Worm (Caenorhabditis elegans) whole organism, late embryonic: ENCODE measurements around the gene cpl-1.

ENCODE experiments used
- ceh-14 ChIP-seq: sonication (generic microtip); optimal IDR thresholded peaks from 2 replicates; lab custom pipeline; 2016; ENCODE audit warnings: missing genotype, missing genetic modification characterization, missing compliant biosample characterization
- ceh-19 ChIP-seq: fragments of 200-800 bp; sonication (Bioruptor generic); optimal IDR thresholded peaks from 2 replicates; lab custom pipeline; 2018; ENCODE audit warnings: mild to moderate bottlenecking, missing genetic modification characterization, missing compliant biosample characterization
- ceh-48 ChIP-seq: sonication (generic microtip); optimal IDR thresholded peaks from 2 replicates; lab custom pipeline; 2016; ENCODE audit warnings: missing genetic modification characterization, inconsistent platforms, missing compliant biosample characterization
- dmd-4 ChIP-seq: sonication (generic microtip); optimal IDR thresholded peaks from 2 replicates; lab custom pipeline; 2016; ENCODE audit warnings: borderline replicate concordance, missing genetic modification characterization, missing compliant biosample characterization
- dve-1 ChIP-seq: sonication (generic microtip); optimal IDR thresholded peaks from 2 replicates; lab custom pipeline; 2017; ENCODE audit warnings: antibody characterized with exemption, mild to moderate bottlenecking, missing genetic modification characterization, missing compliant biosample characterization
- elt-4 ChIP-seq: sonication (generic microtip); optimal IDR thresholded peaks from 2 replicates; lab custom pipeline; 2016; ENCODE audit warnings: missing genetic modification characterization, missing compliant biosample characterization
- fkh-10 ChIP-seq: fragments of 150-350 bp; optimal IDR thresholded peaks from 2 replicates; lab custom pipeline; 2014; ENCODE audit warnings: missing biosample characterization, missing genetic modification reagents, missing genetic modification characterization
- lin-11 ChIP-seq: fragments of 200-800 bp; sonication (Bioruptor generic); optimal IDR thresholded peaks from 2 replicates; lab custom pipeline; 2018; ENCODE audit warnings: mild to moderate bottlenecking, missing genetic modification characterization, missing compliant biosample characterization
- ref-2 ChIP-seq: sonication (generic microtip); optimal IDR thresholded peaks from 2 replicates; lab custom pipeline; 2016; ENCODE audit warnings: missing genetic modification characterization, missing compliant biosample characterization
- rnt-1 ChIP-seq: sonication (generic microtip); optimal IDR thresholded peaks from 2 replicates; lab custom pipeline; 2016; ENCODE audit warnings: missing genetic modification characterization, missing compliant biosample characterization
- tbx-7 ChIP-seq: sonication (generic microtip); optimal IDR thresholded peaks from 2 replicates; lab custom pipeline; 2016; ENCODE audit warnings: missing genotype, missing genetic modification characterization, missing compliant biosample characterization

- no peak for TF ChIP-seq tbx-7 (tag; lab: Kevin White, UChicago)
- no peak for TF ChIP-seq dve-1 (tag; lab: Kevin White, UChicago)
- no peak for TF ChIP-seq elt-4
- TF ChIP-seq lin-11 (tag; lab: Kevin White, UChicago) = no peak
- no peak for TF ChIP-seq ceh-48 (tag; lab: Kevin White, UChicago)
- no peak for TF ChIP-seq dmd-4 (tag; lab: Kevin White, UChicago)
- TF ChIP-seq ceh-19 (GFP tag; lab: Kevin White, UChicago) = no peak
- no peak for TF ChIP-seq ref-2 (tag; lab: Kevin White, UChicago)
- TF ChIP-seq ceh-14 (tag; lab: Kevin White, UChicago) = no peak
- peak; percentile 13 for TF ChIP-seq rnt-1 (tag; lab: Kevin White, UChicago)
- TF ChIP-seq fkh-10 = no peak
Measured at ce11 chrV:16598437-16598836, 3.3 kb upstream of the cpl-1 start.
